Worm (Caenorhabditis elegans): ENCODE data around the gene mai-1.

Gene mai-1

ce11 chrX:3089423-3089822, 27.0 kb downstream of the mai-1 start, which contains the start of gene pccb-1:
TSS of gene pccb-1 (plus strand) at chrX:3089549.
- TF ChIP-seq gmeb-1 (tag; optimal IDR thresholded peaks at IDR 0.05): no peak
- TF ChIP-seq sma-9 (GFP tag; optimal IDR thresholded peaks at IDR 0.05): no peak
- TF ChIP-seq sma-9 (tag; optimal IDR thresholded peaks at IDR 0.05): no peak
- TF ChIP-seq nhr-77 (tag; optimal IDR thresholded peaks at IDR 0.05): no peak
- TF ChIP-seq blmp-1 (tag; optimal IDR thresholded peaks at IDR 0.05; ENCODE audit: insufficient read depth): no peak
- TF ChIP-seq nhr-11 (tag; optimal IDR thresholded peaks at IDR 0.05): no peak
- TF ChIP-seq ztf-4 (tag; optimal IDR thresholded peaks at IDR 0.05): no peak
- TF ChIP-seq nhr-6 (tag; optimal IDR thresholded peaks at IDR 0.05): no peak
- TF ChIP-seq zag-1 (tag; optimal IDR thresholded peaks at IDR 0.05): no peak
- no peak for TF ChIP-seq sem-4 (tag; optimal IDR thresholded peaks at IDR 0.05)
- TF ChIP-seq alr-1 (tag; optimal IDR thresholded peaks at IDR 0.05): no peak
- TF ChIP-seq snpc-4 (tag; optimal IDR thresholded peaks at IDR 0.05): no peak
- TF ChIP-seq ztf-1 (GFP tag; conservative IDR thresholded peaks at IDR 0.05): no peak
- TF ChIP-seq lin-39 (tag; optimal IDR thresholded peaks at IDR 0.05): no peak
- TF ChIP-seq nhr-129 (tag; optimal IDR thresholded peaks at IDR 0.05): no peak
- no peak for TF ChIP-seq mdl-1 (tag; optimal IDR thresholded peaks at IDR 0.05)
- no peak for TF ChIP-seq Y55F3AM.14 (GFP tag; optimal IDR thresholded peaks at IDR 0.05)
- no peak for TF ChIP-seq elt-1 (tag; optimal IDR thresholded peaks at IDR 0.05)
- TF ChIP-seq skn-1 (tag; optimal IDR thresholded peaks at IDR 0.05): no peak
- no peak for TF ChIP-seq ceh-82 (tag; optimal IDR thresholded peaks at IDR 0.05)

- no peak for TF ChIP-seq nhr-25 (tag; optimal IDR thresholded peaks at IDR 0.05)
- no peak for TF ChIP-seq zag-1 (tag; optimal IDR thresholded peaks at IDR 0.05)
- no peak for TF ChIP-seq blmp-1 (tag; optimal IDR thresholded peaks at IDR 0.05; ENCODE audit: insufficient read depth)
- TF ChIP-seq C34F6.9 (tag; optimal IDR thresholded peaks at IDR 0.05): no peak
- no peak for TF ChIP-seq nhr-23 (tag; optimal IDR thresholded peaks at IDR 0.05)
- no peak for TF ChIP-seq nhr-11 (tag; optimal IDR thresholded peaks at IDR 0.05)
- TF ChIP-seq ztf-4 (tag; optimal IDR thresholded peaks at IDR 0.05): no peak
- TF ChIP-seq ztf-11 (tag; optimal IDR thresholded peaks at IDR 0.05): no peak
- no peak for TF ChIP-seq mdl-1 (tag; optimal IDR thresholded peaks at IDR 0.05)
- TF ChIP-seq nhr-12 (tag; optimal IDR thresholded peaks at IDR 0.05): no peak
- no peak for TF ChIP-seq nhr-21 (tag; optimal IDR thresholded peaks at IDR 0.05)
- TF ChIP-seq mbf-1 (tag; optimal IDR thresholded peaks at IDR 0.05): no peak
- TF ChIP-seq lin-39 (tag; optimal IDR thresholded peaks at IDR 0.05): no peak
- TF ChIP-seq unc-62 (GFP tag; optimal IDR thresholded peaks at IDR 0.05): no peak
- TF ChIP-seq nhr-6 (tag; optimal IDR thresholded peaks at IDR 0.05): no peak
- TF ChIP-seq unc-39 (tag; optimal IDR thresholded peaks at IDR 0.05): no peak
- TF ChIP-seq ztf-1 (GFP tag; conservative IDR thresholded peaks at IDR 0.05): no peak
- TF ChIP-seq lin-13 (GFP tag; optimal IDR thresholded peaks at IDR 0.05): no peak
- no peak for TF ChIP-seq sma-3 (GFP tag; optimal IDR thresholded peaks at IDR 0.05)
- TF ChIP-seq ama-1 (optimal IDR thresholded peaks at IDR 0.05): no peak
These were observed 28.7 kb downstream of the mai-1 start for ce11 chrX:3087647-3088046.

ce11 chrX:3087245-3087644, 29.1 kb downstream of the mai-1 start, which contains the start of gene F52E4.5:
TSS of gene F52E4.5 (minus strand) at chrX:3087345.
- TF ChIP-seq sma-3 (GFP tag; optimal IDR thresholded peaks at IDR 0.05): no peak
- no peak for TF ChIP-seq fos-1 (tag; optimal IDR thresholded peaks at IDR 0.05)
- TF ChIP-seq F13H6.1 (tag; optimal IDR thresholded peaks at IDR 0.05): no peak
- no peak for TF ChIP-seq zag-1 (tag; optimal IDR thresholded peaks at IDR 0.05)
- no peak for TF ChIP-seq nhr-11 (tag; optimal IDR thresholded peaks at IDR 0.05)
- TF ChIP-seq nhr-25 (tag; optimal IDR thresholded peaks at IDR 0.05): no peak

ce11 chrX:3080825-3081224, 35.6 kb downstream of the mai-1 start, which contains the start of gene twk-16:
TSS of gene twk-16 (plus strand) at chrX:3081125.
- TF ChIP-seq fos-1 (tag; optimal IDR thresholded peaks at IDR 0.05) (no peak), mdl-1 (tag; optimal IDR thresholded peaks at IDR 0.05) (no peak), unc-55 (GFP tag; optimal IDR thresholded peaks at IDR 0.05) (no peak), lin-13 (GFP tag; optimal IDR thresholded peaks at IDR 0.05) (no peak), blmp-1 (tag; optimal IDR thresholded peaks at IDR 0.05; ENCODE audit: insufficient read depth) (no peak), alr-1 (tag; optimal IDR thresholded peaks at IDR 0.05) (no peak), sem-4 (tag; optimal IDR thresholded peaks at IDR 0.05) (no peak), R02D3.7 (tag; optimal IDR thresholded peaks at IDR 0.05) (no peak), nhr-77 (tag; optimal IDR thresholded peaks at IDR 0.05) (no peak), dmd-4 (tag; optimal IDR thresholded peaks at IDR 0.05) (no peak), mab-5 (tag; optimal IDR thresholded peaks at IDR 0.05) (no peak), snpc-4 (tag; optimal IDR thresholded peaks at IDR 0.05) (no peak)
